Fruit fly (Drosophila melanogaster) whole organism, embryonic: Measurements from ENCODE around the gene CG34269.

Experiments used
- CG10321 ChIP-seq: fragments of 200-800 bp; sonication (Bioruptor generic); IDR thresholded peaks from 2 replicates; pipeline ENCODE4 v1.3.6; 2022; ENCODE audit warnings: missing biosample characterization, missing genetic modification characterization
- CG10366 ChIP-seq: fragments of 200-800 bp; sonication (Bioruptor generic); IDR thresholded peaks from 2 replicates; pipeline ENCODE4 v1.3.6; 2022; ENCODE audit warnings: missing biosample characterization, missing genetic modification characterization
- CG10431 ChIP-seq: fragments of 200-800 bp; sonication (Bioruptor generic); optimal IDR thresholded peaks from 3 replicates; lab custom pipeline; 2018; ENCODE audit warnings: missing biosample characterization, mild to moderate bottlenecking, missing genetic modification characterization
- CG10543 ChIP-seq: fragments of 200-800 bp; sonication (Bioruptor generic); optimal IDR thresholded peaks from 3 replicates; lab custom pipeline; 2017; ENCODE audit warnings: missing biosample characterization, mild to moderate bottlenecking, missing genetic modification characterization, moderate library complexity
- CG11456 ChIP-seq: fragments of 200-800 bp; sonication (Bioruptor generic); IDR thresholded peaks from 3 replicates; pipeline ENCODE4 v1.3.6; 2022; ENCODE audit warnings: missing biosample characterization, missing genetic modification characterization
- CG15269 ChIP-seq: fragments of 200-800 bp; sonication (Bioruptor generic); optimal IDR thresholded peaks from 2 replicates; lab custom pipeline; 2018; ENCODE audit warnings: missing biosample characterization, mild to moderate bottlenecking, missing genetic modification characterization, moderate library complexity
- CG15601 ChIP-seq: fragments of 200-800 bp; sonication (Bioruptor generic); optimal IDR thresholded peaks from 3 replicates; lab custom pipeline; 2019; ENCODE audit warnings: missing biosample characterization, mild to moderate bottlenecking, missing genetic modification characterization, moderate library complexity
- CG1647 ChIP-seq: fragments of 200-800 bp; sonication (Bioruptor generic); optimal IDR thresholded peaks from 3 replicates; lab custom pipeline; 2016; ENCODE audit warnings: missing biosample characterization, missing genetic modification characterization
- CG18011 ChIP-seq: fragments of 200-800 bp; sonication (Bioruptor generic); optimal IDR thresholded peaks from 2 replicates; lab custom pipeline; 2017; ENCODE audit warnings: missing biosample characterization, missing genetic modification characterization, mild to moderate bottlenecking, moderate library complexity, missing genotype
- CG18599 ChIP-seq: fragments of 200-800 bp; sonication (Bioruptor generic); optimal IDR thresholded peaks from 3 replicates; lab custom pipeline; 2017; ENCODE audit warnings: missing biosample characterization, missing genetic modification characterization, mild to moderate bottlenecking, moderate library complexity, missing genetic modification reagents
- CG3163 ChIP-seq: fragments of 200-800 bp; sonication (Bioruptor generic); optimal IDR thresholded peaks from 3 replicates; lab custom pipeline; 2016; ENCODE audit warnings: missing biosample characterization, missing genetic modification characterization
- CG34376 ChIP-seq: fragments of 200-800 bp; sonication (Bioruptor generic); optimal IDR thresholded peaks from 2 replicates; lab custom pipeline; 2018; ENCODE audit warnings: missing biosample characterization, mild to moderate bottlenecking, missing genetic modification characterization
- CG4360 ChIP-seq: fragments of 200-800 bp; sonication (Bioruptor generic); IDR thresholded peaks from 2 replicates; pipeline ENCODE4 v1.3.6; 2022; ENCODE audit warnings: missing biosample characterization, missing genetic modification characterization
- CG4617 ChIP-seq: fragments of 200-800 bp; sonication (Bioruptor generic); optimal IDR thresholded peaks from 3 replicates; lab custom pipeline; 2016; ENCODE audit warnings: missing biosample characterization, missing genetic modification characterization, borderline replicate concordance
- CG6683 ChIP-seq: fragments of 200-800 bp; sonication (Bioruptor generic); optimal IDR thresholded peaks from 2 replicates; lab custom pipeline; 2017; ENCODE audit warnings: missing biosample characterization, mild to moderate bottlenecking, missing genetic modification characterization, missing genetic modification reagents
- CG6765 ChIP-seq: fragments of 200-800 bp; sonication (Bioruptor generic); optimal IDR thresholded peaks from 3 replicates; lab custom pipeline; 2017; ENCODE audit warnings: missing biosample characterization, mild to moderate bottlenecking, missing genetic modification characterization
- CG7786 ChIP-seq: fragments of 200-800 bp; sonication (Bioruptor generic); optimal IDR thresholded peaks from 2 replicates; lab custom pipeline; 2016; ENCODE audit warnings: missing biosample characterization, missing genetic modification characterization
- CG8089 ChIP-seq: fragments of 200-800 bp; sonication (Bioruptor generic); optimal IDR thresholded peaks from 3 replicates; lab custom pipeline; 2016; ENCODE audit warnings: missing biosample characterization, missing genetic modification characterization
- Dek ChIP-seq: fragments of 200-800 bp; sonication (Bioruptor generic); optimal IDR thresholded peaks from 3 replicates; lab custom pipeline; 2019; ENCODE audit warnings: missing biosample characterization, mild to moderate bottlenecking, missing genetic modification characterization, moderate library complexity
- Dref ChIP-seq: fragments of 200-800 bp; sonication (Bioruptor generic); IDR thresholded peaks from 2 replicates; pipeline ENCODE4 v1.3.6; 2022; ENCODE audit warnings: missing biosample characterization, missing genetic modification characterization
- Fer1 ChIP-seq: fragments of 200-800 bp; sonication (Bioruptor generic); optimal IDR thresholded peaks from 2 replicates; lab custom pipeline; 2017; ENCODE audit warnings: missing biosample characterization, mild to moderate bottlenecking, missing genetic modification characterization
- Gsc ChIP-seq: fragments of 200-800 bp; sonication (Bioruptor generic); IDR thresholded peaks from 2 replicates; pipeline ENCODE4 v1.3.6; 2022; ENCODE audit warnings: missing biosample characterization, missing genetic modification characterization
- Gug ChIP-seq: fragments of 200-800 bp; sonication (Bioruptor generic); IDR thresholded peaks from 4 replicates; pipeline ENCODE4 v1.3.6; 2022; ENCODE audit warnings: missing biosample characterization, missing genetic modification characterization
- HLH3B ChIP-seq: fragments of 200-800 bp; sonication (Bioruptor generic); IDR thresholded peaks from 2 replicates; pipeline ENCODE4 v1.3.6; 2022; ENCODE audit warnings: missing biosample characterization, missing genetic modification characterization
- Hmx ChIP-seq: fragments of 200-800 bp; sonication (Bioruptor generic); optimal IDR thresholded peaks from 2 replicates; lab custom pipeline; 2016; ENCODE audit warnings: missing biosample characterization, missing genetic modification characterization
- Kr ChIP-seq: fragments of 200-800 bp; sonication (Bioruptor generic); optimal IDR thresholded peaks from 2 replicates; lab custom pipeline; 2017; ENCODE audit warnings: missing biosample characterization, mild to moderate bottlenecking, missing genetic modification characterization
- Mad ChIP-seq: fragments of 200-800 bp; sonication (Bioruptor generic); optimal IDR thresholded peaks from 2 replicates; lab custom pipeline; 2016; ENCODE audit warnings: missing biosample characterization, missing genetic modification characterization
- Mes4 ChIP-seq: fragments of 200-800 bp; sonication (Bioruptor generic); optimal IDR thresholded peaks from 2 replicates; lab custom pipeline; 2016; ENCODE audit warnings: missing biosample characterization, missing genetic modification characterization
- Myb ChIP-seq: fragments of 200-800 bp; sonication (Bioruptor generic); optimal IDR thresholded peaks from 2 replicates; lab custom pipeline; 2016; ENCODE audit warnings: missing biosample characterization, missing genetic modification characterization
- NFAT ChIP-seq: fragments of 200-800 bp; sonication (Bioruptor generic); IDR thresholded peaks from 2 replicates; pipeline ENCODE4 v1.3.6; 2022; ENCODE audit warnings: missing biosample characterization, missing genetic modification characterization
- Oli ChIP-seq: fragments of 200-800 bp; sonication (Bioruptor generic); optimal IDR thresholded peaks from 2 replicates; lab custom pipeline; 2018; ENCODE audit warnings: missing biosample characterization, mild to moderate bottlenecking, missing genetic modification characterization, moderate library complexity
- Sin3A ChIP-seq: fragments of >200 bp; optimal IDR thresholded peaks from 2 replicates; lab custom pipeline; 2018
- Sry-β ChIP-seq: fragments of 200-800 bp; sonication (Bioruptor generic); optimal IDR thresholded peaks from 2 replicates; lab custom pipeline; 2018; ENCODE audit warnings: missing biosample characterization, mild to moderate bottlenecking, missing genetic modification characterization, moderate library complexity
- bcd ChIP-seq: fragments of 200-800 bp; sonication (Bioruptor generic); optimal IDR thresholded peaks from 2 replicates; lab custom pipeline; 2017; ENCODE audit warnings: missing biosample characterization, mild to moderate bottlenecking, missing genetic modification characterization
- cato ChIP-seq: fragments of 200-800 bp; sonication (Bioruptor generic); optimal IDR thresholded peaks from 2 replicates; lab custom pipeline; 2016; ENCODE audit warnings: missing biosample characterization, missing genetic modification characterization, borderline replicate concordance
- crol ChIP-seq: fragments of 200-800 bp; sonication (Bioruptor generic); IDR thresholded peaks from 2 replicates; pipeline ENCODE4 v1.3.6; 2022; ENCODE audit warnings: missing biosample characterization, missing genetic modification characterization
- fd96Cb ChIP-seq: fragments of 200-800 bp; sonication (Bioruptor generic); optimal IDR thresholded peaks from 2 replicates; lab custom pipeline; 2018; ENCODE audit warnings: missing biosample characterization, mild to moderate bottlenecking, missing genetic modification characterization, moderate library complexity
- gt ChIP-seq: fragments of 200-800 bp; sonication (Bioruptor generic); IDR thresholded peaks from 2 replicates; pipeline ENCODE4 v1.3.6; 2022; ENCODE audit warnings: missing biosample characterization, missing genetic modification characterization
- jing ChIP-seq: fragments of 200-800 bp; sonication (Bioruptor generic); optimal IDR thresholded peaks from 2 replicates; lab custom pipeline; 2018; ENCODE audit warnings: missing biosample characterization, mild to moderate bottlenecking, missing genetic modification characterization
- lmd ChIP-seq: fragments of 200-800 bp; sonication (Bioruptor generic); IDR thresholded peaks from 2 replicates; pipeline ENCODE4 v1.3.6; 2022; ENCODE audit warnings: missing biosample characterization, missing genetic modification characterization
- oc ChIP-seq: fragments of 200-800 bp; sonication (Bioruptor generic); optimal IDR thresholded peaks from 2 replicates; lab custom pipeline; 2018; ENCODE audit warnings: missing biosample characterization, mild to moderate bottlenecking, missing genetic modification characterization, moderate library complexity
- odd ChIP-seq: fragments of 200-800 bp; sonication (Bioruptor generic); optimal IDR thresholded peaks from 2 replicates; lab custom pipeline; 2017; ENCODE audit warnings: missing biosample characterization, mild to moderate bottlenecking, missing genetic modification characterization
- pb ChIP-seq: fragments of 200-800 bp; sonication (Bioruptor generic); optimal IDR thresholded peaks from 3 replicates; lab custom pipeline; 2016; ENCODE audit warnings: missing biosample characterization, missing genetic modification characterization
- prd ChIP-seq, 3 experiments: fragments of >200 bp in 2 of 3; fragments of 200-800 bp in 1 of 3; sonication (Bioruptor generic) in 1 of 3; optimal IDR thresholded peaks in 2 of 3; IDR thresholded peaks in 1 of 3; 2 replicates in 2 of 3; 3 replicates in 1 of 3; pipeline versions ENCODE4 v1.3.6 to Lab custom; 2017 to 2022; ENCODE audit warnings: missing biosample characterization in 1 of 3, missing genetic modification characterization in 1 of 3
- ro ChIP-seq: fragments of 200-800 bp; sonication (Bioruptor generic); IDR thresholded peaks from 2 replicates; pipeline ENCODE4 v1.3.6; 2022; ENCODE audit warnings: missing biosample characterization, missing genetic modification characterization
- scrt ChIP-seq: fragments of 200-800 bp; sonication (Bioruptor generic); optimal IDR thresholded peaks from 2 replicates; lab custom pipeline; 2018; ENCODE audit warnings: missing biosample characterization, mild to moderate bottlenecking, missing genetic modification characterization, moderate library complexity
- so ChIP-seq: fragments of 200-800 bp; sonication (Bioruptor generic); IDR thresholded peaks from 3 replicates; pipeline ENCODE4 v1.3.6; 2022; ENCODE audit warnings: missing biosample characterization, missing genetic modification characterization
- tio ChIP-seq: fragments of 200-800 bp; sonication (Bioruptor generic); optimal IDR thresholded peaks from 2 replicates; lab custom pipeline; 2017; ENCODE audit warnings: missing biosample characterization, missing genetic modification characterization, inconsistent platforms
- tll ChIP-seq, 2 experiments: fragments of 200-800 bp in 1 of 2; fragments of >200 bp in 1 of 2; sonication (Bioruptor generic) in 1 of 2; optimal IDR thresholded peaks; 2 replicates each; lab custom pipeline; 2017 to 2019; ENCODE audit warnings: missing biosample characterization in 2 of 2, missing genetic modification characterization in 2 of 2, mild to moderate bottlenecking in 1 of 2, moderate library complexity in 1 of 2
- ttk ChIP-seq: fragments of 200-800 bp; sonication (Bioruptor generic); IDR thresholded peaks from 2 replicates; pipeline ENCODE4 v2.1.2; 2022; ENCODE audit warnings: missing biosample characterization, missing genetic modification characterization
- tx ChIP-seq: fragments of 200-800 bp; sonication (Bioruptor generic); optimal IDR thresholded peaks from 2 replicates; lab custom pipeline; 2016; ENCODE audit warnings: missing biosample characterization, missing genetic modification characterization

The CG34269 gene

DNA sequence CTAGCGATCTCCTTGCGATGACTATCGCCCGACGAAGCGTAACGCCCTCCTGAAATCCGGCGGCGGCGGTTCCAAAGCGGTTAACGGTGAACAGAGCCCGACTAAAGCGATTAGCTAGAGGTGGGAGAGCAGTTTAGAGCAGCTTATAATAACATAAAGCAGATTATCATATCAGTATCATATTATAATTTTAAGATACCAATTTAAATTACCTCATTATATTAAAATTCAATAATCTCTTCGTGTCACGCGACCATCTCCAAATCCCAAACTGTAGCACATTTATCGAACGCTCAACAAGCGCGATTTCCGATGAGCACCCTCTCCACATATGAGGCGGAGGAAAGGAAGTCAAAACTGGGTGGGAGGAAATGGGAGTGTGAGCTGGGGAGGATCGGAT lies 5.7 kb downstream of the CG34269 start (continued):
- TF ChIP-seq CG15601 (no peak), Mes4 (GFP tag; lab: Kevin White, UChicago) (no peak), CG10366 (peak; percentile 29; the same call in 1 of the 2 replicates), tll (GFP tag; optimal IDR thresholded peaks at IDR 0.05; lab: Kevin White, UChicago) (no peak), CG10543 (no peak), gt (GFP tag; lab: Robert Waterston, UW) (no peak), prd (optimal IDR thresholded peaks at IDR 0.05; lab: Kevin White, UChicago) (no peak), prd (GFP tag; IDR thresholded peaks at IDR 0.05; lab: Robert Waterston, UW) (peak; percentile 44; the same call in 2 of the 3 replicates), CG18011 (GFP tag; lab: Kevin White, UChicago) (no peak), CG4617 (GFP tag; lab: Kevin White, UChicago) (no peak), Dref (GFP tag; lab: Robert Waterston, UW) (no peak), Myb (GFP tag; lab: Kevin White, UChicago) (no peak), Fer1 (no peak), CG8089 (GFP tag; lab: Kevin White, UChicago) (no peak), CG6765 (GFP tag; lab: Kevin White, UChicago) (no peak), CG10431 (no peak), Oli (tag; lab: Kevin White, UChicago) (peak; percentile 3), CG1647 (GFP tag; lab: Kevin White, UChicago) (no peak), oc (peak; percentile 8), CG6683 (GFP tag; lab: Kevin White, UChicago) (no peak), Hmx (GFP tag; lab: Kevin White, UChicago) (no peak), scrt (no peak), CG34376 (GFP tag; lab: Kevin White, UChicago) (no peak), fd96Cb (tag; lab: Kevin White, UChicago) (no peak), pb (GFP tag; lab: Kevin White, UChicago) (no peak), Sry-β (GFP tag; lab: Kevin White, UChicago) (no peak), tio (GFP tag; lab: Kevin White, UChicago) (no peak), Gsc (GFP tag; lab: Robert Waterston, UW) (no peak), Dek (tag; lab: Kevin White, UChicago) (no peak), CG11456 (GFP tag; lab: Robert Waterston, UW) (peak; percentile 65; the same call in 1 of the 3 replicates), CG15269 (tag; lab: Kevin White, UChicago) (no peak), tx (GFP tag; lab: Kevin White, UChicago) (no peak), cato (GFP tag; lab: Kevin White, UChicago) (no peak), ro (no peak), CG3163 (no peak), so (GFP tag; lab: Robert Waterston, UW) (peak; percentile 65; the same call in 1 of the 3 replicates), Gug (GFP tag; lab: Robert Waterston, UW) (0 out of 4 replicates have a peak, but pooled peaks have one; percentile 1), Mad (GFP tag; lab: Kevin White, UChicago) (no peak), CG18599 (GFP tag; lab: Kevin White, UChicago) (peak; percentile 31), CG10321 (GFP tag; lab: Robert Waterston, UW) (no peak), NFAT (GFP tag; lab: Robert Waterston, UW) (0 out of 2 replicates have a peak, but pooled peaks have one; percentile 3), jing (no peak), odd (GFP tag; lab: Kevin White, UChicago) (no peak), HLH3B (GFP tag; lab: Robert Waterston, UW) (no peak; the same call in 1 of the 2 replicates), crol (GFP tag; lab: Robert Waterston, UW) (no peak), ttk (0 out of 2 replicates have a peak, but pooled peaks have one; percentile 13), CG4360 (GFP tag; lab: Robert Waterston, UW) (no peak), lmd (GFP tag; lab: Robert Waterston, UW) (0 out of 2 replicates have a peak, but pooled peaks have one; percentile 47), bcd (GFP tag; lab: Kevin White, UChicago) (no peak), Kr (GFP tag; lab: Kevin White, UChicago) (no peak), CG7786 (no peak), Sin3A (lab: Kevin White, UChicago) (no peak)
